Fruit fly (Drosophila melanogaster): ENCODE data around the gene TTLL1B.

DNA sequence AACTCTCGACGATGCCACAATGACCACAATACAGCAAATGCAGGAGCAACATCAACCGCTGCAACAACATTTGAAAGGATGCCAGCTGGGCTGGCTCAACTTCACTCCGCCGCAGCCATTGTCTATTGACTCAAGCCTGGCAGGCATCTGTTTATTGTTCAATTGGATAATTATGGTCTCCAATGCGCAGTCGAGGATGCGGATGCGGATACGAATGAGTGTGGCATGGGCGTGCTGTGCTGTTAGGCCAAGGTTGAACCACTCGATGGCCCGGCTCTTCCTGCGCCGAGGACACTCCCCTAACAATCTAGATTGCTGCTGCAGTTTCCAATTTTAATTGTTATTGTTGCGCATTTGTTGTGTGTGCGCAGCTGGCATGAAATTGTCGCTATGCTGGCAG lies 48.3 kb upstream of the TTLL1B start:
- no peak for TF ChIP-seq CG10631 (GFP tag; optimal IDR thresholded peaks at IDR 0.05)
- no peak for TF ChIP-seq eg (GFP tag; IDR thresholded peaks at IDR 0.05)
- TF ChIP-seq CG4318 (GFP tag; optimal IDR thresholded peaks at IDR 0.05): no peak
- no peak for TF ChIP-seq CG16779 (tag; optimal IDR thresholded peaks at IDR 0.05)
- TF ChIP-seq CG7368 (GFP tag; optimal IDR thresholded peaks at IDR 0.05): no peak
- no peak for TF ChIP-seq svp (GFP tag)
- TF ChIP-seq net (GFP tag; optimal IDR thresholded peaks at IDR 0.05): no peak
- TF ChIP-seq Ets96B (tag; optimal IDR thresholded peaks at IDR 0.05): no peak
- TF ChIP-seq OdsH (GFP tag; optimal IDR thresholded peaks at IDR 0.05): no peak
- TF ChIP-seq esn (GFP tag; optimal IDR thresholded peaks at IDR 0.05): no peak
- TF ChIP-seq CG6854 (GFP tag; optimal IDR thresholded peaks at IDR 0.05): no peak
- no peak for TF ChIP-seq Eip78C (GFP tag)

All from whole organism, prepupa.